Worm (Caenorhabditis elegans): ENCODE data around the gene Y39B6A.69.

DNA sequence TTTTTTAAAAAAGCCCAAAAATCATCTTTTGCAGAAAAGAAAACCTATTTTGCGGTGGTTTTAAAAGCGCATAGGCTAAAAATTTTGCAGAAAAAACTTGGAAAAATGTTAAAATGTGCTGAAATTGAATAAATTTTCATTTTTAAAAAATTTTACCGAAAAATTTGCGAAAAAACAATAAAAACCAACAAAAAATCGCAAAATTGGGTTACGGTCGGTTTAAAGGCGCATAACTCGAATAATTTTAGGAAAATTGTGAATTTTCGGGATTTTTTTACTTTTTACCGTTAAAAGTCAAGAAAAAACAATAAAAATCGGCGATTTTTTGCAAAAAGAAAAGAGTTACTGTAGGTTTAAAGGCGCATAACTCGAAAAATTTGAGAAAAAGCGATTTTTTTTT is 27.0 kb downstream of the Y39B6A.69 start:
- TF ChIP-seq pqm-1 (tag; optimal IDR thresholded peaks at IDR 0.05) (no peak), nhr-12 (tag; optimal IDR thresholded peaks at IDR 0.05) (no peak), fkh-10 (GFP tag; optimal IDR thresholded peaks at IDR 0.05) (no peak), fos-1 (tag; optimal IDR thresholded peaks at IDR 0.05) (no peak), isw-1 (GFP tag; IDR thresholded peaks at IDR 0.05) (no peak), nhr-11 (tag; optimal IDR thresholded peaks at IDR 0.05) (no peak), tlp-1 (tag; optimal IDR thresholded peaks at IDR 0.05) (no peak), ceh-63 (GFP tag; optimal IDR thresholded peaks at IDR 0.05) (no peak), alr-1 (tag; optimal IDR thresholded peaks at IDR 0.05; ENCODE audit: borderline replicate concordance) (no peak), ceh-82 (tag; optimal IDR thresholded peaks at IDR 0.05) (no peak), zip-4 (GFP tag; optimal IDR thresholded peaks at IDR 0.05) (no peak), dpl-1 (GFP tag; optimal IDR thresholded peaks at IDR 0.05) (no peak), mep-1 (tag; optimal IDR thresholded peaks at IDR 0.05) (no peak)

Measured in whole organism, L1 larva.